Worm (Caenorhabditis elegans) whole organism, L1 larva: ENCODE data around the gene C18A11.1.

ENCODE experiments used
- F16B12.6 ChIP-seq: fragments of 150-350 bp; optimal IDR thresholded peaks from 2 replicates; lab custom pipeline; 2014; ENCODE audit warnings: missing biosample characterization, missing genetic modification characterization
- aha-1 ChIP-seq: fragments of 150-350 bp; optimal IDR thresholded peaks from 2 replicates; lab custom pipeline; 2014; ENCODE audit warnings: missing biosample characterization, missing genetic modification characterization
- alr-1 ChIP-seq: fragments of 200-800 bp; sonication (Bioruptor generic); optimal IDR thresholded peaks from 2 replicates; lab custom pipeline; 2018; ENCODE audit warnings: borderline replicate concordance, mild to moderate bottlenecking, missing genetic modification characterization, missing compliant biosample characterization
- ama-1 ChIP-seq: fragments of 150-350 bp; optimal IDR thresholded peaks from 2 replicates; lab custom pipeline; 2014
- blmp-1 ChIP-seq: fragments of 150-350 bp; optimal IDR thresholded peaks from 2 replicates; lab custom pipeline; 2014; ENCODE audit warnings: missing biosample characterization, missing genetic modification characterization
- ceh-63 ChIP-seq: fragments of 200-800 bp; sonication (Bioruptor generic); optimal IDR thresholded peaks from 2 replicates; lab custom pipeline; 2018; ENCODE audit warnings: mild to moderate bottlenecking, missing genetic modification characterization, missing compliant biosample characterization
- ceh-82 ChIP-seq, 3 experiments: fragments of 150-350 bp in 1 of 3; sonication (generic microtip) in 2 of 3; optimal IDR thresholded peaks; 2 replicates each; lab custom pipeline; 2014 to 2017; ENCODE audit warnings: missing biosample characterization in 3 of 3, missing genetic modification characterization in 3 of 3
- dsc-1 ChIP-seq: sonication (generic microtip); optimal IDR thresholded peaks from 2 replicates; lab custom pipeline; 2016; ENCODE audit warnings: mild to moderate bottlenecking, missing genetic modification characterization, missing compliant biosample characterization
- egl-27 ChIP-seq, 2 experiments: fragments of 150-350 bp in 1 of 2; sonication (generic microtip); optimal IDR thresholded peaks; 3 replicates each; lab custom pipeline; 2017 to 2018; ENCODE audit warnings: missing biosample characterization in 2 of 2, missing genetic modification characterization in 2 of 2, missing genetic modification reagents in 2 of 2
- elt-2 ChIP-seq: sonication (generic microtip); optimal IDR thresholded peaks from 2 replicates; lab custom pipeline; 2016; ENCODE audit warnings: missing genetic modification characterization, mild to moderate bottlenecking, inconsistent platforms, missing compliant biosample characterization, missing genetic modification reagents
- elt-3 ChIP-seq, 6 experiments: fragments of 150-350 bp in 1 of 6; sonication (generic microtip); optimal IDR thresholded peaks; 2 replicates each; lab custom pipeline; 2017 to 2018; ENCODE audit warnings: missing biosample characterization in 6 of 6, missing genetic modification characterization in 6 of 6, inconsistent platforms in 1 of 6
- fkh-10 ChIP-seq: sonication (generic microtip); optimal IDR thresholded peaks from 2 replicates; lab custom pipeline; 2017; ENCODE audit warnings: missing biosample characterization, missing genetic modification reagents, missing genetic modification characterization
- fkh-4 ChIP-seq: sonication (generic microtip); optimal IDR thresholded peaks from 2 replicates; lab custom pipeline; 2016; ENCODE audit warnings: missing compliant biosample characterization, missing genetic modification characterization, borderline replicate concordance
- fkh-8 ChIP-seq: sonication (generic microtip); optimal IDR thresholded peaks from 2 replicates; lab custom pipeline; 2016; ENCODE audit warnings: mild to moderate bottlenecking, missing genetic modification characterization, missing compliant biosample characterization
- hlh-4 ChIP-seq: sonication (generic microtip); optimal IDR thresholded peaks from 2 replicates; lab custom pipeline; 2016; ENCODE audit warnings: mild to moderate bottlenecking, missing genetic modification characterization, missing compliant biosample characterization
- isw-1 ChIP-seq: fragments of 200-800 bp; sonication (Bioruptor generic); IDR thresholded peaks from 2 replicates; pipeline ENCODE4 v1.3.6; 2022; ENCODE audit warnings: missing genetic modification characterization, missing compliant biosample characterization
- jun-1 ChIP-seq: fragments of 150-350 bp; optimal IDR thresholded peaks from 2 replicates; lab custom pipeline; 2014; ENCODE audit warnings: missing biosample characterization, missing genetic modification reagents, missing genetic modification characterization
- lin-14 ChIP-seq: fragments of 200-800 bp; sonication (Bioruptor generic); optimal IDR thresholded peaks from 2 replicates; lab custom pipeline; 2018; ENCODE audit warnings: mild to moderate bottlenecking, missing genetic modification characterization, moderate library complexity, missing compliant biosample characterization
- lin-35 ChIP-seq, 2 experiments: fragments of 150-350 bp; optimal IDR thresholded peaks; 2 replicates each; lab custom pipeline; 2014; ENCODE audit warnings: missing biosample characterization in 2 of 2, missing genetic modification characterization in 2 of 2, missing genetic modification reagents in 2 of 2
- lsy-2 ChIP-seq, 2 experiments: fragments of 150-350 bp; optimal IDR thresholded peaks; 2 replicates each; lab custom pipeline; 2014; ENCODE audit warnings: missing biosample characterization in 2 of 2, missing genetic modification characterization in 2 of 2
- mdl-1 ChIP-seq, 2 experiments: fragments of 150-350 bp; optimal IDR thresholded peaks; 2 replicates each; lab custom pipeline; 2014 to 2017; ENCODE audit warnings: missing biosample characterization in 2 of 2, missing genetic modification characterization in 2 of 2, inconsistent platforms in 1 of 2
- mep-1 ChIP-seq: fragments of 150-350 bp; optimal IDR thresholded peaks from 2 replicates; lab custom pipeline; 2014; ENCODE audit warnings: missing biosample characterization, missing genetic modification characterization
- nhr-11 ChIP-seq: fragments of 150-350 bp; optimal IDR thresholded peaks from 2 replicates; lab custom pipeline; 2014; ENCODE audit warnings: missing biosample characterization, missing genetic modification characterization
- nhr-19 ChIP-seq: fragments of 200-800 bp; sonication (Bioruptor generic); conservative IDR thresholded peaks from 2 replicates; pipeline ENCODE4 v1.3.6; 2022; ENCODE audit warnings: missing genetic modification characterization, missing compliant biosample characterization
- nhr-20 ChIP-seq: sonication (generic microtip); optimal IDR thresholded peaks from 2 replicates; lab custom pipeline; 2016; ENCODE audit warnings: mild to moderate bottlenecking, missing genetic modification characterization, missing compliant biosample characterization
- nhr-47 ChIP-seq: sonication (generic microtip); optimal IDR thresholded peaks from 2 replicates; lab custom pipeline; 2016; ENCODE audit warnings: mild to moderate bottlenecking, missing genetic modification characterization, moderate library complexity, missing compliant biosample characterization
- nhr-71 ChIP-seq: sonication (generic microtip); optimal IDR thresholded peaks from 2 replicates; lab custom pipeline; 2016; ENCODE audit warnings: mild to moderate bottlenecking, missing genetic modification characterization, moderate library complexity, missing compliant biosample characterization
- nhr-84 ChIP-seq: sonication (generic microtip); optimal IDR thresholded peaks from 2 replicates; lab custom pipeline; 2017; ENCODE audit warnings: missing biosample characterization, missing genetic modification characterization
- nhr-85 ChIP-seq: sonication (generic microtip); peaks from one replicate; lab custom pipeline; 2016; ENCODE audit warnings: missing genetic modification characterization, inconsistent platforms, missing compliant biosample characterization
- nhr-90 ChIP-seq: sonication (generic microtip); optimal IDR thresholded peaks from 2 replicates; lab custom pipeline; 2016; ENCODE audit warnings: mild to moderate bottlenecking, missing genetic modification characterization, missing compliant biosample characterization; ENCODE audit not compliant: poor library complexity
- pax-3 ChIP-seq: fragments of 200-800 bp; sonication (Bioruptor generic); optimal IDR thresholded peaks from 2 replicates; lab custom pipeline; 2018; ENCODE audit warnings: mild to moderate bottlenecking, missing genetic modification characterization, moderate library complexity, missing compliant biosample characterization
- rnt-1 ChIP-seq: sonication (generic microtip); optimal IDR thresholded peaks from 2 replicates; lab custom pipeline; 2016; ENCODE audit warnings: mild to moderate bottlenecking, missing genetic modification characterization, moderate library complexity, missing compliant biosample characterization
- snpc-4 ChIP-seq: fragments of 150-350 bp; optimal IDR thresholded peaks from 2 replicates; lab custom pipeline; 2014; ENCODE audit warnings: missing biosample characterization, missing genetic modification characterization
- snu-23 ChIP-seq: sonication (generic microtip); optimal IDR thresholded peaks from 2 replicates; lab custom pipeline; 2016; ENCODE audit warnings: missing genetic modification characterization, missing compliant biosample characterization
- sox-4 ChIP-seq: sonication (generic microtip); optimal IDR thresholded peaks from 2 replicates; lab custom pipeline; 2016; ENCODE audit warnings: missing genetic modification characterization, missing compliant biosample characterization
- sptf-1 ChIP-seq: fragments of 150-350 bp; optimal IDR thresholded peaks from 2 replicates; lab custom pipeline; 2014; ENCODE audit warnings: missing biosample characterization, missing genetic modification characterization
- swsn-7 ChIP-seq: sonication (generic microtip); optimal IDR thresholded peaks from 2 replicates; lab custom pipeline; 2016; ENCODE audit warnings: missing genetic modification characterization, missing compliant biosample characterization
- tbx-2 ChIP-seq: sonication (generic microtip); optimal IDR thresholded peaks from 2 replicates; lab custom pipeline; 2016; ENCODE audit warnings: missing genetic modification characterization, missing compliant biosample characterization
- unc-130 ChIP-seq: fragments of 150-350 bp; optimal IDR thresholded peaks from 2 replicates; lab custom pipeline; 2017; ENCODE audit warnings: missing biosample characterization, missing genetic modification characterization, inconsistent platforms
- vab-15 ChIP-seq: sonication (generic microtip); optimal IDR thresholded peaks from 2 replicates; lab custom pipeline; 2017; ENCODE audit warnings: missing genotype, mild to moderate bottlenecking, missing genetic modification characterization, missing compliant biosample characterization
- xbp-1 ChIP-seq: sonication (generic microtip); optimal IDR thresholded peaks from 2 replicates; lab custom pipeline; 2016; ENCODE audit warnings: missing genetic modification characterization, missing compliant biosample characterization
- zag-1 ChIP-seq: fragments of 150-350 bp; optimal IDR thresholded peaks from 2 replicates; lab custom pipeline; 2014; ENCODE audit warnings: missing biosample characterization, missing genetic modification characterization
- ztf-11 ChIP-seq, 2 experiments: sonication (generic microtip); optimal IDR thresholded peaks; 2 replicates each; lab custom pipeline; 2016 to 2017; ENCODE audit warnings: missing genetic modification characterization in 2 of 2, missing biosample characterization in 1 of 2, missing compliant biosample characterization in 1 of 2
- ztf-4 ChIP-seq: fragments of 150-350 bp; optimal IDR thresholded peaks from 2 replicates; lab custom pipeline; 2014; ENCODE audit warnings: missing biosample characterization, missing genetic modification characterization

The C18A11.1 gene

DNA sequence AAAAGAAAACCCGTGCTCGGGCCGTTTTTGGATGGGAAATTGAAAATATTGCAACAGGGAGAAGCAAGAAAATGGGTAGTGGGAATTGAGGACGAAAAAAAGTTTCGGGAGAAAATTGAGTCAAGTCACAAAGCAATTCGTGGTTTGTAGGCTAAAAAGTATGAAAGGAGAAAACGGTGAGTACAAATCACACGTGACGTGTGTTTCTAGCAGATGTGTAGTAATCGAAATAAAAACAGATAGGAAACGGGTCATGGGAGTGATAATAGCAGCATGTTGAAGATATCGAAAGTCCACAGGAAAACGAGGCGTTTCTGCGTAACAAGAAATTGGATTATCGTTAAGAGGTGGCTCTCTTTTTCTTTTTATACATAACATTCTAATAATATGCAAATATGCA is 20.8 kb downstream of the C18A11.1 start:
- TF ChIP-seq pax-3 (tag; lab: Kevin White, UChicago) (peak; percentile 68), ceh-63 (GFP tag; lab: Kevin White, UChicago) (no peak), fkh-8 (tag; lab: Kevin White, UChicago) (peak; percentile 88), nhr-84 (tag; lab: Kevin White, UChicago) (no peak), lin-35 (GFP tag; optimal IDR thresholded peaks at IDR 0.05; lab: Kevin White, UChicago) (peak in 1 of 2 experiments; percentile 49), lsy-2 (tag; optimal IDR thresholded peaks at IDR 0.05; lab: Kevin White, UChicago) (peak; percentile 14 to 52), aha-1 (no peak), F16B12.6 (tag; lab: Kevin White, UChicago) (no peak), ztf-11 (tag; optimal IDR thresholded peaks at IDR 0.05; lab: Kevin White, UChicago) (no peak), rnt-1 (peak; percentile 11), isw-1 (no peak), unc-130 (tag; lab: Kevin White, UChicago) (no peak), snu-23 (GFP tag; lab: Kevin White, UChicago) (peak; percentile 51), elt-2 (tag; lab: Kevin White, UChicago) (peak; percentile 8), dsc-1 (tag; lab: Kevin White, UChicago) (peak; percentile 89), sox-4 (peak; percentile 81), hlh-4 (tag; lab: Kevin White, UChicago) (no peak), fkh-10 (peak; percentile 44), alr-1 (tag; lab: Kevin White, UChicago) (no peak), blmp-1 (tag; lab: Kevin White, UChicago) (peak; percentile 71), fkh-4 (no peak), mdl-1 (tag; optimal IDR thresholded peaks at IDR 0.05; lab: Kevin White, UChicago) (peak in 1 of 2 experiments; percentile 37), mep-1 (tag; lab: Kevin White, UChicago) (peak; percentile 8), xbp-1 (tag; lab: Kevin White, UChicago) (peak; percentile 17), zag-1 (tag; lab: Kevin White, UChicago) (no peak), nhr-20 (tag; lab: Kevin White, UChicago) (peak; percentile 73), sptf-1 (tag; lab: Kevin White, UChicago) (no peak), snpc-4 (tag; lab: Kevin White, UChicago) (no peak), ceh-82 (tag; optimal IDR thresholded peaks at IDR 0.05; lab: Kevin White, UChicago) (peak in 1 of 3 experiments; percentile 7), ama-1 (lab: Kevin White, UChicago) (no peak), nhr-71 (peak; percentile 81), swsn-7 (tag; lab: Kevin White, UChicago) (peak; percentile 1), nhr-85 (tag; lab: Kevin White, UChicago) (peak; percentile 73), nhr-11 (tag; lab: Kevin White, UChicago) (peak; percentile 31), nhr-47 (tag; lab: Kevin White, UChicago) (peak; percentile 68), vab-15 (tag; lab: Kevin White, UChicago) (peak; percentile 19), nhr-19 (GFP tag; lab: Robert Waterston, UW) (peak; percentile 38), ztf-4 (peak; percentile 20), elt-3 (tag; optimal IDR thresholded peaks at IDR 0.05; lab: Kevin White, UChicago) (peak in 4 of 6 experiments; percentile 16 to 60 (median 26)), tbx-2 (tag; lab: Kevin White, UChicago) (peak; percentile 41), lin-14 (GFP tag; lab: Kevin White, UChicago) (peak; percentile 69)

DNA sequence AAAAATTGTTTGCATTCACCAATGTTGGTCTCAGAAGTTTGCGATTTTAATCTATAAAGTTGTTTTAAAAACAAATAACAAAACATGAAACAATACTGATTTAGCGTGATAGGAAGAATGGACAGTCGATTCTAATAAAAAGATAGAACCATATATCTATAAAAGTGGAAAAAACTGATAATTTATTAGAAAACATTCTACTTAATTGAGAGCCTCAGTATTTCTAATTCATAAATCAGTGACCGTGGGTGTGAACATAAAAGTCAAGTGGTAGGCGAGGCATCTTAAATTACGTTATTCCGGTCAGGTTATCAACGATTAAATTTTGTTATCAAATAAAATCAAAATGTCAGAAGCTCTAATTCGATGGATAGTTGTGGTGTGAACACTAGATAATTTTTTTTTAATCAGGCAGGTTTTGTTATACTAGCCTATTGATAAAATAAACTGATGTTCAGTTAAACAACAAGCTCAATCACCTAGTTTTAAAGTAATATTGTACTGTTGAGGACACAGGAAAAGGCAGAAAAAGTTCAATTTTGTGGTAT is 29.8 kb downstream of the C18A11.1 start, which contains the start of gene catp-5:
Gene catp-5, minus strand, starts transcription at position 51 of the 548 bp plus-strand sequence.
- TF ChIP-seq egl-27 (tag; optimal IDR thresholded peaks at IDR 0.05; lab: Kevin White, UChicago) (no peak), sptf-1 (tag; lab: Kevin White, UChicago) (no peak), jun-1 (tag; lab: Kevin White, UChicago) (no peak), nhr-90 (tag; lab: Kevin White, UChicago) (no peak), elt-2 (tag; lab: Kevin White, UChicago) (peak; percentile 1)
